Worm (Caenorhabditis elegans) whole organism, L2 larva: ENCODE measurements around the gene Y57E12AR.1.
"Not testable (repeated sequence)": the region's sequence is repeated elsewhere in the genome, so short reads cannot be mapped to it uniquely, and the experiment has no call there.

ENCODE experiments used
- C34F6.9 ChIP-seq: fragments of 150-350 bp; optimal IDR thresholded peaks from 2 replicates; lab custom pipeline; 2014; ENCODE audit warnings: missing biosample characterization, missing genetic modification characterization
- F13H6.1 ChIP-seq: sonication (generic microtip); optimal IDR thresholded peaks from 2 replicates; lab custom pipeline; 2016; ENCODE audit warnings: missing genetic modification characterization, missing compliant biosample characterization
- R02D3.7 ChIP-seq: fragments of 150-350 bp; optimal IDR thresholded peaks from 2 replicates; lab custom pipeline; 2014; ENCODE audit warnings: missing biosample characterization, missing genetic modification characterization
- Y55F3AM.14 ChIP-seq: fragments of 200-800 bp; sonication (Bioruptor generic); optimal IDR thresholded peaks from 2 replicates; lab custom pipeline; 2018; ENCODE audit warnings: mild to moderate bottlenecking, missing genetic modification characterization, missing compliant biosample characterization
- ZK546.5 ChIP-seq: sonication (generic microtip); optimal IDR thresholded peaks from 2 replicates; lab custom pipeline; 2017; ENCODE audit warnings: missing biosample characterization, missing genetic modification characterization
- alr-1 ChIP-seq: fragments of 150-350 bp; optimal IDR thresholded peaks from 2 replicates; lab custom pipeline; 2014; ENCODE audit warnings: missing biosample characterization, missing genetic modification characterization
- aly-2 ChIP-seq: fragments of 150-350 bp; optimal IDR thresholded peaks from 2 replicates; lab custom pipeline; 2014; ENCODE audit warnings: missing biosample characterization, missing genetic modification characterization
- ama-1 ChIP-seq: fragments of 150-350 bp; optimal IDR thresholded peaks from 2 replicates; lab custom pipeline; 2018; ENCODE audit warnings: inconsistent platforms
- blmp-1 ChIP-seq: sonication (generic microtip); optimal IDR thresholded peaks from 2 replicates; lab custom pipeline; 2017; ENCODE audit warnings: missing genetic modification characterization, mild to moderate bottlenecking, missing compliant biosample characterization, antibody characterized with exemption, moderate library complexity; ENCODE audit not compliant: insufficient read depth
- ceh-16 ChIP-seq: fragments of 150-350 bp; optimal IDR thresholded peaks from 2 replicates; lab custom pipeline; 2014; ENCODE audit warnings: missing biosample characterization, missing genetic modification characterization
- ceh-82 ChIP-seq: fragments of 150-350 bp; optimal IDR thresholded peaks from 2 replicates; lab custom pipeline; 2014; ENCODE audit warnings: missing biosample characterization, missing genetic modification characterization
- crh-2 ChIP-seq: sonication (generic microtip); optimal IDR thresholded peaks from 2 replicates; lab custom pipeline; 2017; ENCODE audit warnings: missing biosample characterization, missing genetic modification characterization
- dmd-4 ChIP-seq: sonication (generic microtip); optimal IDR thresholded peaks from 2 replicates; lab custom pipeline; 2017; ENCODE audit warnings: missing biosample characterization, missing genetic modification characterization
- egl-27 ChIP-seq: sonication (generic microtip); optimal IDR thresholded peaks from 3 replicates; lab custom pipeline; 2017; ENCODE audit warnings: missing biosample characterization, missing genetic modification reagents, missing genetic modification characterization
- elt-1 ChIP-seq: fragments of 150-350 bp; optimal IDR thresholded peaks from 2 replicates; lab custom pipeline; 2014; ENCODE audit warnings: missing biosample characterization, missing genetic modification characterization
- elt-3 ChIP-seq: sonication (generic microtip); optimal IDR thresholded peaks from 2 replicates; lab custom pipeline; 2017; ENCODE audit warnings: missing biosample characterization, missing genetic modification characterization
- fos-1 ChIP-seq: fragments of 150-350 bp; optimal IDR thresholded peaks from 2 replicates; lab custom pipeline; 2014; ENCODE audit warnings: missing biosample characterization, missing genetic modification characterization
- gmeb-1 ChIP-seq: fragments of 150-350 bp; optimal IDR thresholded peaks from 2 replicates; lab custom pipeline; 2014; ENCODE audit warnings: missing biosample characterization, missing genetic modification characterization
- lin-11 ChIP-seq: fragments of 150-350 bp; sonication (generic microtip); optimal IDR thresholded peaks from 2 replicates; lab custom pipeline; 2014; ENCODE audit warnings: missing biosample characterization, missing genetic modification characterization, inconsistent platforms, mixed read lengths
- lin-13 ChIP-seq: fragments of 150-350 bp; optimal IDR thresholded peaks from 2 replicates; lab custom pipeline; 2014; ENCODE audit warnings: missing biosample characterization, missing genetic modification reagents, missing genetic modification characterization
- lin-39 ChIP-seq: fragments of 150-350 bp; optimal IDR thresholded peaks from 2 replicates; lab custom pipeline; 2014; ENCODE audit warnings: missing biosample characterization, missing genetic modification reagents, missing genetic modification characterization
- lsy-2 ChIP-seq, 2 experiments: fragments of 150-350 bp in 1 of 2; sonication (generic microtip) in 1 of 2; optimal IDR thresholded peaks; 2 replicates each; lab custom pipeline; 2014 to 2017; ENCODE audit warnings: missing biosample characterization in 2 of 2, missing genetic modification characterization in 2 of 2
- mab-5 ChIP-seq: fragments of 150-350 bp; optimal IDR thresholded peaks from 2 replicates; lab custom pipeline; 2014; ENCODE audit warnings: missing biosample characterization, missing genetic modification characterization
- mbf-1 ChIP-seq: sonication (generic microtip); optimal IDR thresholded peaks from 2 replicates; lab custom pipeline; 2017; ENCODE audit warnings: missing biosample characterization, missing genetic modification characterization
- mdl-1 ChIP-seq, 2 experiments: fragments of 150-350 bp in 1 of 2; sonication (generic microtip) in 1 of 2; optimal IDR thresholded peaks; 2 replicates each; lab custom pipeline; 2017; ENCODE audit warnings: missing biosample characterization in 2 of 2, missing genetic modification characterization in 2 of 2
- nhr-10 ChIP-seq: sonication (generic microtip); optimal IDR thresholded peaks from 2 replicates; lab custom pipeline; 2017; ENCODE audit warnings: missing biosample characterization, missing genetic modification characterization
- nhr-11 ChIP-seq: fragments of 150-350 bp; optimal IDR thresholded peaks from 2 replicates; lab custom pipeline; 2014; ENCODE audit warnings: missing biosample characterization, missing genetic modification characterization
- nhr-12 ChIP-seq: fragments of 150-350 bp; optimal IDR thresholded peaks from 2 replicates; lab custom pipeline; 2014; ENCODE audit warnings: missing biosample characterization, missing genetic modification characterization
- nhr-129 ChIP-seq: fragments of 150-350 bp; optimal IDR thresholded peaks from 2 replicates; lab custom pipeline; 2014; ENCODE audit warnings: missing biosample characterization, missing genetic modification characterization
- nhr-21 ChIP-seq: fragments of 150-350 bp; optimal IDR thresholded peaks from 2 replicates; lab custom pipeline; 2014; ENCODE audit warnings: missing biosample characterization, missing genetic modification characterization
- nhr-23 ChIP-seq: fragments of 150-350 bp; optimal IDR thresholded peaks from 2 replicates; lab custom pipeline; 2014; ENCODE audit warnings: missing biosample characterization, missing genetic modification reagents, missing genetic modification characterization
- nhr-237 ChIP-seq: fragments of 150-350 bp; optimal IDR thresholded peaks from 2 replicates; lab custom pipeline; 2014; ENCODE audit warnings: missing biosample characterization, missing genetic modification characterization
- nhr-25 ChIP-seq: fragments of 150-350 bp; sonication (generic microtip); optimal IDR thresholded peaks from 3 replicates; lab custom pipeline; 2014; ENCODE audit warnings: missing biosample characterization, missing genetic modification characterization
- nhr-6 ChIP-seq: fragments of 150-350 bp; optimal IDR thresholded peaks from 2 replicates; lab custom pipeline; 2014; ENCODE audit warnings: missing biosample characterization, missing genetic modification characterization
- nhr-77 ChIP-seq: fragments of 150-350 bp; optimal IDR thresholded peaks from 2 replicates; lab custom pipeline; 2014; ENCODE audit warnings: missing biosample characterization, missing genetic modification characterization
- peb-1 ChIP-seq: fragments of 150-350 bp; optimal IDR thresholded peaks from 2 replicates; lab custom pipeline; 2014; ENCODE audit warnings: missing biosample characterization, missing genetic modification characterization
- sem-4 ChIP-seq: fragments of 150-350 bp; optimal IDR thresholded peaks from 2 replicates; lab custom pipeline; 2014; ENCODE audit warnings: missing biosample characterization, missing genetic modification reagents, missing genetic modification characterization
- skn-1 ChIP-seq: sonication (generic microtip); optimal IDR thresholded peaks from 2 replicates; lab custom pipeline; 2017; ENCODE audit warnings: missing biosample characterization, missing genetic modification characterization
- sma-3 ChIP-seq: sonication (generic microtip); optimal IDR thresholded peaks from 2 replicates; lab custom pipeline; 2016; ENCODE audit warnings: missing genetic modification reagents, missing genetic modification characterization, missing compliant biosample characterization
- sma-9 ChIP-seq, 2 experiments: fragments of 150-350 bp in 1 of 2; sonication (generic microtip) in 1 of 2; optimal IDR thresholded peaks; 2 replicates each; lab custom pipeline; 2014 to 2016; ENCODE audit warnings: missing genetic modification characterization in 2 of 2, mild to moderate bottlenecking in 1 of 2, missing biosample characterization in 1 of 2, missing compliant biosample characterization in 1 of 2, missing genetic modification reagents in 1 of 2, moderate library complexity in 1 of 2
- snpc-4 ChIP-seq: fragments of 150-350 bp; optimal IDR thresholded peaks from 2 replicates; lab custom pipeline; 2014; ENCODE audit warnings: missing biosample characterization, missing genetic modification characterization
- unc-39 ChIP-seq: fragments of 150-350 bp; optimal IDR thresholded peaks from 2 replicates; lab custom pipeline; 2014; ENCODE audit warnings: missing biosample characterization, missing genetic modification characterization
- unc-55 ChIP-seq: fragments of 150-350 bp; sonication (generic microtip); optimal IDR thresholded peaks from 3 replicates; lab custom pipeline; 2014; ENCODE audit warnings: missing biosample characterization, missing genetic modification reagents, missing genetic modification characterization
- unc-62 ChIP-seq: fragments of 150-350 bp; optimal IDR thresholded peaks from 2 replicates; lab custom pipeline; 2014; ENCODE audit warnings: missing biosample characterization, missing genetic modification reagents, missing genetic modification characterization
- zag-1 ChIP-seq: fragments of 150-350 bp; optimal IDR thresholded peaks from 2 replicates; lab custom pipeline; 2014; ENCODE audit warnings: missing biosample characterization, missing genetic modification characterization
- ztf-1 ChIP-seq: fragments of 200-800 bp; sonication (Bioruptor generic); conservative IDR thresholded peaks from 2 replicates; pipeline ENCODE4 v1.3.6; 2022; ENCODE audit warnings: missing genetic modification characterization, missing compliant biosample characterization
- ztf-11 ChIP-seq: sonication (generic microtip); optimal IDR thresholded peaks from 2 replicates; lab custom pipeline; 2017; ENCODE audit warnings: missing biosample characterization, missing genetic modification characterization
- ztf-4 ChIP-seq: fragments of 150-350 bp; optimal IDR thresholded peaks from 2 replicates; lab custom pipeline; 2014; ENCODE audit warnings: missing biosample characterization, missing genetic modification characterization

Gene Y57E12AR.1

DNA sequence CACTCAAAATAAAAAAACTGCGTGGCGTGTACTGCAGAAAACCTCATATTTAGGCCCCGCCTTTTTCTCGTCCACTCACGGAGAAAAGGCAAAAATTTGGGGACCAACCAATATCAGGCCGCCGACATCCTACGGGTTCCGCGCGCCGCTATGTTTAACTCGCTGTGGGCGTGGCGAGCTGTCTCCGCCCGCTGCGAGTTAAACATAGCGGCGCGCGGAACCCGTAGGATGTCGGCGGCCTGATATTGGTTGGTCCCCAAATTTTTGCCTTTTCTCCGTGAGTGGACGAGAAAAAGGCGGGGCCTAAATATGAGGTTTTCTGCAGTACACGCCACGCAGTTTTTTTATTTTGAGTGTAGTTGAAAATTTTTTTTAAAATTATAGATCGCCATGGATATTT is 2.3 kb downstream of the Y57E12AR.1 start, which contains the start of gene tmem-258:
Gene tmem-258, plus strand, starts transcription at position 385 of the 400 bp plus-strand sequence.
- not testable (repeated sequence) for TF ChIP-seq fos-1; blmp-1 (tag; lab: Kevin White, UChicago); mab-5 (tag; lab: Kevin White, UChicago)

DNA sequence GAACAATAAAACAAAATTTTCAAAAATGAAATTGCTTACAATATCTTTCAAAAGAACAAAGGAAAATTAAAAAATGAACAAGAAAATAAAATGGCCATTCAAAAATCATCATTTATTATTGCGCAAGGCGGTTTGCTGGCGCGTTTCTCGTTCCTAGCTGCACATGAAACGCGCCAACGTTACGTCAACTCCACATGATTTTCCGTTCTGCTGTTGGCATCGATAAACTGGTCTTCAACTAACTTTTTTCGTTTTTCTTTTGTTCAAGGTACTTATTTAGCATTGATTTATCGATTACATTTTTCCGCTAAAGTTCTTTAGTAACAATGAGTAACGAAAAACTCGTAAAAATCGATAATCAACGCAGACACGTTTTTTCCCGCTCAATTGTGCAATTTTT is 4.7 kb downstream of the Y57E12AR.1 start, which contains the start of the genes Y57E12AL.6 and Y57E12AL.1:
Gene Y57E12AL.6, minus strand, starts transcription at position 75 of the 400 bp plus-strand sequence.
Gene Y57E12AL.1, plus strand, starts transcription at position 135 of the 400 bp plus-strand sequence.
- TF ChIP-seq Y55F3AM.14 (no peak), ztf-11 (tag; lab: Kevin White, UChicago) (no peak), nhr-237 (peak; percentile 28), lin-11 (tag; lab: Kevin White, UChicago) (peak; percentile 51), ztf-1 (GFP tag; lab: Robert Waterston, UW) (no peak), nhr-129 (tag; lab: Kevin White, UChicago) (peak; percentile 91), nhr-23 (no peak), skn-1 (tag; lab: Kevin White, UChicago) (peak; percentile 67), nhr-11 (tag; lab: Kevin White, UChicago) (no peak), lin-39 (no peak), elt-1 (tag; lab: Kevin White, UChicago) (no peak), dmd-4 (tag; lab: Kevin White, UChicago) (no peak), alr-1 (tag; lab: Kevin White, UChicago) (no peak), blmp-1 (tag; lab: Kevin White, UChicago) (peak; percentile 36), ztf-4 (tag; lab: Kevin White, UChicago) (peak; percentile 77), nhr-10 (tag; lab: Kevin White, UChicago) (no peak), gmeb-1 (tag; lab: Kevin White, UChicago) (peak; percentile 86), F13H6.1 (peak; percentile 83), sma-3 (GFP tag; lab: Kevin White, UChicago) (peak; percentile 80), mdl-1 (tag; optimal IDR thresholded peaks at IDR 0.05; lab: Kevin White, UChicago) (peak in 1 of 2 experiments; percentile 31), nhr-77 (tag; lab: Kevin White, UChicago) (no peak), lsy-2 (tag; optimal IDR thresholded peaks at IDR 0.05; lab: Kevin White, UChicago) (peak; percentile 67 to 89), aly-2 (tag; lab: Kevin White, UChicago) (no peak), nhr-6 (peak; percentile 75), ceh-82 (no peak), nhr-25 (peak; percentile 91), ceh-16 (tag; lab: Kevin White, UChicago) (no peak), crh-2 (tag; lab: Kevin White, UChicago) (peak; percentile 92), zag-1 (tag; lab: Kevin White, UChicago) (peak; percentile 17), sem-4 (tag; lab: Kevin White, UChicago) (peak; percentile 79), nhr-21 (tag; lab: Kevin White, UChicago) (peak; percentile 73), C34F6.9 (tag; lab: Kevin White, UChicago) (peak; percentile 93), ZK546.5 (tag; lab: Kevin White, UChicago) (no peak), mbf-1 (tag; lab: Kevin White, UChicago) (no peak), sma-9 (GFP tag; optimal IDR thresholded peaks at IDR 0.05; lab: Kevin White, UChicago) (peak; percentile 88), sma-9 (tag; optimal IDR thresholded peaks at IDR 0.05; lab: Kevin White, UChicago) (no peak), fos-1 (peak; percentile 51), unc-62 (GFP tag; lab: Kevin White, UChicago) (no peak), peb-1 (tag; lab: Kevin White, UChicago) (no peak), R02D3.7 (tag; lab: Kevin White, UChicago) (peak; percentile 7), mab-5 (tag; lab: Kevin White, UChicago) (peak; percentile 37), elt-3 (no peak), unc-55 (peak; percentile 79), ama-1 (lab: Kevin White, UChicago) (no peak), egl-27 (tag; lab: Kevin White, UChicago) (peak; percentile 49), unc-39 (tag; lab: Kevin White, UChicago) (no peak), nhr-12 (tag; lab: Kevin White, UChicago) (no peak), lin-13 (GFP tag; lab: Kevin White, UChicago) (peak; percentile 73), snpc-4 (peak; percentile 60)
